Worm (Caenorhabditis elegans): ENCODE results near the gene srh-79.

DNA sequence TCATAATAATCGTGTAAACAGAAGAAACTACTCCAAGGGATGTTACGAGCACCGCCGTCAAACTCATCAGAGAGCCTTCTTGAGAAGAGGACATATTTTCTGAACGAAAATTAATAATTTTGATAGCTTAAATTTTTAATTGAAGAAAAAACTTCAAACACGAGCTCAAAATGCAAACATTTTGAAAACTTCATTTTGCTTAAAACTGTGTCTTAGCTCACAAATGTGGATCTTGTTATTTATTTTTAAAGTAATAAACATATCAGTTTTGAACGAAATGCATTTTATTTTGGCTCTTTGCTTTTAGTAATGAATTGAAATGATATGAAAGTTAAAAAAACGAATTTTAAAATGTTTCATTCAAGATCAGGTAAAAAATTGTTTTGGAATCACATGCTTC is 10.0 kb upstream of the srh-79 start, which contains the start of gene srbc-7:
- TF ChIP-seq flt-1 (GFP tag; IDR thresholded peaks at IDR 0.05) (no peak), ztf-23 (GFP tag; IDR thresholded peaks at IDR 0.05) (no peak), T22C8.4 (GFP tag; IDR thresholded peaks at IDR 0.05) (no peak), cog-1 (tag; optimal IDR thresholded peaks at IDR 0.05) (no peak), ref-1 (GFP tag; conservative IDR thresholded peaks at IDR 0.05) (no peak), ztf-29 (GFP tag; IDR thresholded peaks at IDR 0.05) (no peak), med-1 (GFP tag; optimal IDR thresholded peaks at IDR 0.05; ENCODE audit: insufficient read depth) (no peak), tab-1 (GFP tag; IDR thresholded peaks at IDR 0.05) (no peak), klf-2 (GFP tag; conservative IDR thresholded peaks at IDR 0.05) (no peak)
